Fruit fly (Drosophila melanogaster): ENCODE results near the gene CG13082.
A peak's percentile ranks its signal among the peaks of the same experiment; 100 is the strongest.

The CG13082 gene

DNA sequence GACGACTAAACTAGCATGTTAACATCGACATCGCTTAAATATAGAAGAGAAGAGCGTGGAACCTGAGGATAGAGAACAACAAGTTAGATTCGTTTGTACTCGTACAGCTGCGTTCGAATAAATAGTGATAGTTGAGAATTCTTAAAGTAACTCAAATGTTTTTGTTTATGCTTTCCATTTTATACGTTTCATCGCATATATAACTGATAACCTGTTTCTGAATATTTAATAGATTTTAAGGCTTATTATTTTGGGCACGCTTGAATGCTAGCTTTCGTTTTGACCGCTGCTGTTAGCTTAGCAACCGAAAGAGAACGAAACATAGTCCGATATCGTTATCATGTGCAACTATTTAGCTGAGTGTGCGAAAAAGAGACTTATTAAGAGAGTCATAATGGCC, 9.9 kb upstream of the CG13082 start (continued):
- TF ChIP-seq CG5245 (GFP tag; optimal IDR thresholded peaks at IDR 0.05) (peak; percentile 87), CG8765 (GFP tag; IDR thresholded peaks at IDR 0.05) (peak; percentile 85; the same call in 1 of the 2 replicates), CG7963 (GFP tag; IDR thresholded peaks at IDR 0.05; ENCODE audit: partially characterized antibody) (no peak), CG4730 (GFP tag; IDR thresholded peaks at IDR 0.05) (peak; percentile 94), Pdp1 (GFP tag; optimal IDR thresholded peaks at IDR 0.05) (peak; percentile 91 to 93), disco-r (GFP tag; optimal IDR thresholded peaks at IDR 0.05) (peak; percentile 94), CG7745 (tag; optimal IDR thresholded peaks at IDR 0.05) (no peak), unc-4 (GFP tag; IDR thresholded peaks at IDR 0.05; ENCODE audit: partially characterized antibody) (0 out of 2 replicates have a peak, but pooled peaks have one; percentile 29), Camta (GFP tag; optimal IDR thresholded peaks at IDR 0.05) (peak; percentile 92), HLH54F (GFP tag; optimal IDR thresholded peaks at IDR 0.05) (peak; percentile 96), HHEX (GFP tag; optimal IDR thresholded peaks at IDR 0.05) (peak; percentile 97), HmgD (GFP tag; optimal IDR thresholded peaks at IDR 0.05) (peak; percentile 83), Dref (GFP tag; IDR thresholded peaks at IDR 0.05) (peak; percentile 42), CG7786 (GFP tag; optimal IDR thresholded peaks at IDR 0.05) (peak; percentile 97), Blimp-1 (GFP tag; optimal IDR thresholded peaks at IDR 0.05) (peak; percentile 82), CG17385 (GFP tag; optimal IDR thresholded peaks at IDR 0.05) (peak; percentile 94), CG2199 (GFP tag; IDR thresholded peaks at IDR 0.05) (peak; percentile 80; the same call in 2 of the 3 replicates), Usf (GFP tag; optimal IDR thresholded peaks at IDR 0.05) (peak; percentile 94), Mrtf (GFP tag; IDR thresholded peaks at IDR 0.05) (peak; percentile 95), CG11695 (GFP tag; IDR thresholded peaks at IDR 0.05) (peak; percentile 97), nerfin-1 (tag; optimal IDR thresholded peaks at IDR 0.05) (peak; percentile 71), CG11085 (GFP tag; IDR thresholded peaks at IDR 0.05) (peak; percentile 92), sob (GFP tag; IDR thresholded peaks at IDR 0.05) (peak; percentile 98), Sry-δ (GFP tag; optimal IDR thresholded peaks at IDR 0.05) (peak; percentile 62), Fer2 (tag; optimal IDR thresholded peaks at IDR 0.05) (peak; percentile 93), slp2 (GFP tag; optimal IDR thresholded peaks at IDR 0.05) (peak; percentile 89), nerfin-2 (GFP tag; IDR thresholded peaks at IDR 0.05; ENCODE audit: partially characterized antibody) (no peak), CG2202 (tag; optimal IDR thresholded peaks at IDR 0.05) (peak; percentile 49), psq (GFP tag; optimal IDR thresholded peaks at IDR 0.05) (peak; percentile 55), pzg (GFP tag; optimal IDR thresholded peaks at IDR 0.05) (peak; percentile 33), tin (GFP tag; optimal IDR thresholded peaks at IDR 0.05) (peak; percentile 90), Ets65A (GFP tag) (peak; percentile 98), CG8359 (GFP tag; optimal IDR thresholded peaks at IDR 0.05; ENCODE audit: borderline replicate concordance) (peak; percentile 62), CG17829 (tag; optimal IDR thresholded peaks at IDR 0.05) (peak; percentile 87), stc (GFP tag; IDR thresholded peaks at IDR 0.05) (peak; percentile 92), Doc3 (GFP tag; IDR thresholded peaks at IDR 0.05; ENCODE audit: partially characterized antibody) (no peak), CG33557 (GFP tag; optimal IDR thresholded peaks at IDR 0.05) (peak; percentile 27), fru (optimal IDR thresholded peaks at IDR 0.05) (no peak), Jarid2 (GFP tag; optimal IDR thresholded peaks at IDR 0.05) (peak; percentile 76), zen2 (GFP tag; IDR thresholded peaks at IDR 0.05; ENCODE audit: partially characterized antibody) (no peak), kni (GFP tag; optimal IDR thresholded peaks at IDR 0.05) (no peak), crp (GFP tag; optimal IDR thresholded peaks at IDR 0.05) (peak in 1 of 2 experiments; percentile 54), cato (GFP tag; optimal IDR thresholded peaks at IDR 0.05; ENCODE audit: borderline replicate concordance) (peak; percentile 79), sqz (GFP tag; optimal IDR thresholded peaks at IDR 0.05) (no peak), Xrp1 (GFP tag; IDR thresholded peaks at IDR 0.05) (peak; percentile 92), klu (GFP tag; IDR thresholded peaks at IDR 0.05) (peak; percentile 90), CG11504 (tag; optimal IDR thresholded peaks at IDR 0.05) (peak; percentile 93), CG10431 (GFP tag; optimal IDR thresholded peaks at IDR 0.05) (peak; percentile 15), CG5953 (GFP tag; IDR thresholded peaks at IDR 0.05) (peak; percentile 81), Gsc (GFP tag; IDR thresholded peaks at IDR 0.05) (peak; percentile 66)
